Fruit fly (Drosophila melanogaster): ENCODE results near the gene Eogt.

The Eogt gene

DNA sequence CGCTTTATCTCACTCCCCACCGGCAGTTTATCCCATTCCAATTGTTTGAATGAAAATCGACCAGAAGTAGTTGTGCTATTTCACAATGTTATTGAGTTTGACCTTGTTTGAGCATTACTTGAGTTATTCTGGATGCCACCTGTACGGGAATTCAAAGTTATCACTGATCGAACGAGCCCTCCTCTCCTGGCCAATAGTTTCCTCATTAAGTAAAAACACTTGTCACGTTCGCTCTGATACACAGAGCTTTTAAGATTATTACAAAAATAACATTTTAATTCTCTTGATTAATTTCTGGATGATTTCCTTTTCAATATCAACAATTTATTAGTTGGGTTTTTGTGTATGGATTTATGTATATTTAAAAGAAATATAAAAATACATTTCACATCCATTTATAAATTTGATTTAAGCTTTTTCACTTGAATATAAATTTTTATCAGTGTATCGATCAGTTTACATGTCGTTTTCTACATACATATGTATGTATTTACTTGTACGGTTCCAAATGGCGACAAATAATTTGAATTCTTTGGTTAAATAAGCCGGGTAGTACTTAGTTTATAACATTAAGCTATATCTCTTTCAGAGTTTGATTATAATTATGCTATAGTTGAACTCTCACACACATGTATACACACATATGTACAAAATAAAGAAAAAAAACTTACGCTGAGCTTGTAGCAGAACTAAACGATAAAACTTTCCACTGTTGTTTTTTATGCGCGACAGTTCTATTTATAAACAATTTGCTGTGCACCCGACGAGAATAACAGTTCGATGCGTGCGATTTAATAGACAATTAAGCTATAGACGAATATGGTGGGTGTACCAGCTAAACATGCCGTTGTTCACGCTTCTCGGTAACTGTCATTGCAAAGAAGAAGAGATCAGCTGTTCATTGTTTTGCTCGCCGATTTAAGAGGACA, 6.8 kb upstream of the Eogt start, which contains the start of the genes CG3609 and CG15390:
Gene CG3609, minus strand, starts transcription at position 810 of the 929 bp plus-strand sequence.
Gene CG15390, plus strand, starts transcription at position 896 of the 929 bp plus-strand sequence.
- peak; percentile 37 for TF ChIP-seq Deaf1 (tag; optimal IDR thresholded peaks at IDR 0.05)
- TF ChIP-seq CG3838 (GFP tag; optimal IDR thresholded peaks at IDR 0.05) = peak; percentile 9
- peak; percentile 71 for TF ChIP-seq Rx (GFP tag; IDR thresholded peaks at IDR 0.05)
- TF ChIP-seq Doc3 (GFP tag; IDR thresholded peaks at IDR 0.05; ENCODE audit: partially characterized antibody) = no peak
- TF ChIP-seq grn (GFP tag; optimal IDR thresholded peaks at IDR 0.05) = peak; percentile 40
- peak; percentile 54 for TF ChIP-seq gsb-n (tag; optimal IDR thresholded peaks at IDR 0.05)
- peak; percentile 69 for TF ChIP-seq CG31441 (GFP tag; IDR thresholded peaks at IDR 0.05)
- TF ChIP-seq run (tag; optimal IDR thresholded peaks at IDR 0.05) = peak; percentile 16
- TF ChIP-seq CG1233 (GFP tag; optimal IDR thresholded peaks at IDR 0.05) = peak; percentile 57
- peak; percentile 42 for TF ChIP-seq Fer2 (tag; optimal IDR thresholded peaks at IDR 0.05)
- peak; percentile 4 for TF ChIP-seq Sin3A (optimal IDR thresholded peaks at IDR 0.05)
- peak; percentile 3 for TF ChIP-seq sima (GFP tag; optimal IDR thresholded peaks at IDR 0.05)
- peak; percentile 83 for TF ChIP-seq CG11247 (GFP tag; IDR thresholded peaks at IDR 0.05)
- peak; percentile 65 for TF ChIP-seq CG14667 (GFP tag; IDR thresholded peaks at IDR 0.05)
- TF ChIP-seq CG17568 (GFP tag; optimal IDR thresholded peaks at IDR 0.05) = peak; percentile 79
- peak; percentile 23 for TF ChIP-seq tio (GFP tag; optimal IDR thresholded peaks at IDR 0.05)
- TF ChIP-seq CG11398 (GFP tag; optimal IDR thresholded peaks at IDR 0.05) = peak; percentile 79
- peak; percentile 92 for TF ChIP-seq zfh1 (GFP tag; IDR thresholded peaks at IDR 0.05)
- TF ChIP-seq CG13424 (tag; optimal IDR thresholded peaks at IDR 0.05) = peak; percentile 72
- no peak for TF ChIP-seq Dfd (GFP tag; optimal IDR thresholded peaks at IDR 0.05)
- TF ChIP-seq pan (optimal IDR thresholded peaks at IDR 0.05) = no peak
- peak in 1 of 2 experiments; percentile 75 for TF ChIP-seq pan (GFP tag; optimal IDR thresholded peaks at IDR 0.05 in 1 of 2, IDR thresholded peaks at IDR 0.05 in 1 of 2)
- TF ChIP-seq CG17361 (GFP tag; IDR thresholded peaks at IDR 0.05) = peak; percentile 69; the same call in 2 of the 3 replicates
- peak; percentile 62 for TF ChIP-seq HHEX (GFP tag; optimal IDR thresholded peaks at IDR 0.05)
- 0 out of 3 replicates have a peak, but pooled peaks have one; percentile 11 for TF ChIP-seq z (GFP tag; IDR thresholded peaks at IDR 0.05)
- peak; percentile 18 for TF ChIP-seq CG17802 (tag; optimal IDR thresholded peaks at IDR 0.05)
- peak; percentile 92 for TF ChIP-seq CG13894 (tag; optimal IDR thresholded peaks at IDR 0.05)
- no peak for TF ChIP-seq zen2 (GFP tag; IDR thresholded peaks at IDR 0.05; ENCODE audit: partially characterized antibody)
- TF ChIP-seq exex (tag; optimal IDR thresholded peaks at IDR 0.05) = peak; percentile 91
- TF ChIP-seq CG3163 (GFP tag; optimal IDR thresholded peaks at IDR 0.05) = peak; percentile 81
- peak; percentile 99 for TF ChIP-seq az2 (GFP tag; optimal IDR thresholded peaks at IDR 0.05)
- TF ChIP-seq Gsc (GFP tag; IDR thresholded peaks at IDR 0.05) = no peak
- TF ChIP-seq slp2 (GFP tag; optimal IDR thresholded peaks at IDR 0.05) = peak; percentile 69
- TF ChIP-seq CG34422 (GFP tag; IDR thresholded peaks at IDR 0.05) = peak; percentile 85
- no peak for TF ChIP-seq seq (GFP tag; IDR thresholded peaks at IDR 0.05)
- peak; percentile 97 for TF ChIP-seq abd-A (tag; optimal IDR thresholded peaks at IDR 0.05)
- peak; percentile 69 for TF ChIP-seq CG11504 (tag; optimal IDR thresholded peaks at IDR 0.05)
- peak; percentile 74; the same call in 2 of the 3 replicates for TF ChIP-seq H15 (GFP tag; IDR thresholded peaks at IDR 0.05)
- TF ChIP-seq CG6175 (GFP tag; IDR thresholded peaks at IDR 0.05) = 0 out of 3 replicates have a peak, but pooled peaks have one; percentile 48
- TF ChIP-seq CG13624 (GFP tag; optimal IDR thresholded peaks at IDR 0.05) = peak; percentile 96
- peak; percentile 80 for TF ChIP-seq pzg (GFP tag; optimal IDR thresholded peaks at IDR 0.05)
- TF ChIP-seq Camta (GFP tag; optimal IDR thresholded peaks at IDR 0.05) = peak; percentile 67
- peak; percentile 35 for TF ChIP-seq CG17186 (GFP tag; optimal IDR thresholded peaks at IDR 0.05)
- peak; percentile 78 for TF ChIP-seq CG1792 (GFP tag; optimal IDR thresholded peaks at IDR 0.05)
- peak; percentile 68 to 79 for TF ChIP-seq bsh (GFP tag; optimal IDR thresholded peaks at IDR 0.05)
- TF ChIP-seq CG1647 (GFP tag; optimal IDR thresholded peaks at IDR 0.05) = peak; percentile 85
- TF ChIP-seq trem (tag; optimal IDR thresholded peaks at IDR 0.05) = peak; percentile 10
- no peak for TF ChIP-seq CG8281 (tag; optimal IDR thresholded peaks at IDR 0.05)
- TF ChIP-seq vvl (GFP tag; IDR thresholded peaks at IDR 0.05) = peak; percentile 94

Measured in whole organism, embryonic.